Worm (Caenorhabditis elegans) whole organism, early embryonic: ENCODE data around the gene ced-8.

ENCODE experiments used
- ama-1 ChIP-seq: fragments of 150-350 bp; optimal IDR thresholded peaks from 2 replicates; lab custom pipeline; 2014
- ceh-13 ChIP-seq: fragments of 200-800 bp; sonication (Bioruptor generic); optimal IDR thresholded peaks from 2 replicates; lab custom pipeline; 2018; ENCODE audit warnings: mild to moderate bottlenecking, missing genetic modification characterization, missing compliant biosample characterization
- ceh-36 ChIP-seq: sonication (generic microtip); optimal IDR thresholded peaks from 2 replicates; lab custom pipeline; 2016; ENCODE audit warnings: missing genetic modification characterization, inconsistent platforms, missing compliant biosample characterization
- hmg-4 ChIP-seq: fragments of 200-800 bp; sonication (Bioruptor generic); optimal IDR thresholded peaks from 2 replicates; lab custom pipeline; 2018; ENCODE audit warnings: mild to moderate bottlenecking, missing genetic modification characterization, missing compliant biosample characterization
- pes-1 ChIP-seq: fragments of 200-800 bp; sonication (Bioruptor generic); IDR thresholded peaks from 2 replicates; pipeline ENCODE4 v1.3.6; 2022; ENCODE audit warnings: missing genetic modification reagents, missing genetic modification characterization, missing compliant biosample characterization
- scrt-1 ChIP-seq: fragments of 200-800 bp; sonication (Bioruptor generic); IDR thresholded peaks from 2 replicates; pipeline ENCODE4 v1.3.6; 2022; ENCODE audit warnings: missing genetic modification characterization, missing compliant biosample characterization
- sea-1 ChIP-seq: fragments of 200-800 bp; sonication (Bioruptor generic); conservative IDR thresholded peaks from 2 replicates; pipeline ENCODE4 v1.3.6; 2022; ENCODE audit warnings: missing genetic modification characterization, missing compliant biosample characterization

- TF ChIP-seq pes-1 (no peak), sea-1 (GFP tag; lab: Robert Waterston, UW) (no peak), ama-1 (lab: Kevin White, UChicago) (no peak), ceh-36 (tag; lab: Kevin White, UChicago) (no peak), ceh-13 (no peak), scrt-1 (GFP tag; lab: Robert Waterston, UW) (no peak), hmg-4 (GFP tag; lab: Kevin White, UChicago) (no peak)
Measured at ce11 chrX:8446108-8446507, 29.4 kb upstream of the ced-8 start, which contains the start of gene F16F9.1.
